Worm (Caenorhabditis elegans) whole organism, mixed stage, embryonic: ENCODE measurements around the gene F01F1.14.
A peak's percentile ranks its signal among the peaks of the same experiment; 100 is the strongest.

Experiments used
- bed-3 ChIP-seq: fragments of 200-800 bp; sonication (Bioruptor generic); optimal IDR thresholded peaks from 3 replicates; lab custom pipeline; 2018; ENCODE audit warnings: mild to moderate bottlenecking, missing genetic modification characterization, moderate library complexity, missing compliant biosample characterization
- ceh-39 ChIP-seq: fragments of 150-350 bp; optimal IDR thresholded peaks from 2 replicates; lab custom pipeline; 2014; ENCODE audit warnings: missing biosample characterization, missing genetic modification characterization
- ceh-43 ChIP-seq: fragments of 200-800 bp; sonication (Bioruptor generic); optimal IDR thresholded peaks from 2 replicates; lab custom pipeline; 2018; ENCODE audit warnings: mild to moderate bottlenecking, missing genetic modification characterization, moderate library complexity, missing compliant biosample characterization
- ceh-83 ChIP-seq: fragments of 200-800 bp; sonication (Bioruptor generic); optimal IDR thresholded peaks from 2 replicates; lab custom pipeline; 2018; ENCODE audit warnings: mild to moderate bottlenecking, missing genetic modification characterization, missing compliant biosample characterization
- ces-1 ChIP-seq: fragments of 150-350 bp; optimal IDR thresholded peaks from 2 replicates; lab custom pipeline; 2014; ENCODE audit warnings: missing biosample characterization, missing genetic modification reagents, missing genetic modification characterization
- drap-1 ChIP-seq: fragments of 200-800 bp; sonication (Bioruptor generic); optimal IDR thresholded peaks from 3 replicates; lab custom pipeline; 2018; ENCODE audit warnings: mild to moderate bottlenecking, missing genetic modification characterization, missing compliant biosample characterization
- elt-1 ChIP-seq: sonication (generic microtip); optimal IDR thresholded peaks from 2 replicates; lab custom pipeline; 2017; ENCODE audit warnings: missing genetic modification characterization, mild to moderate bottlenecking, missing compliant biosample characterization, antibody characterized with exemption, moderate library complexity, borderline replicate concordance; ENCODE audit not compliant: insufficient read depth
- elt-3 ChIP-seq: fragments of 150-350 bp; optimal IDR thresholded peaks from 2 replicates; lab custom pipeline; 2014; ENCODE audit warnings: missing biosample characterization, missing genetic modification characterization
- flh-1 ChIP-seq: fragments of 200-800 bp; sonication (Bioruptor generic); optimal IDR thresholded peaks from 2 replicates; lab custom pipeline; 2018; ENCODE audit warnings: mild to moderate bottlenecking, missing genetic modification characterization, moderate library complexity, missing compliant biosample characterization
- ham-2 ChIP-seq: fragments of 200-800 bp; sonication (Bioruptor generic); optimal IDR thresholded peaks from 2 replicates; lab custom pipeline; 2018; ENCODE audit warnings: mild to moderate bottlenecking, missing genetic modification characterization, missing compliant biosample characterization
- hlh-1 ChIP-seq: fragments of 150-350 bp; optimal IDR thresholded peaks from 2 replicates; lab custom pipeline; 2014; ENCODE audit warnings: missing biosample characterization, missing genetic modification reagents, missing genetic modification characterization
- lin-13 ChIP-seq: fragments of 150-350 bp; optimal IDR thresholded peaks from 2 replicates; lab custom pipeline; 2014; ENCODE audit warnings: missing biosample characterization, missing genetic modification characterization
- lin-32 ChIP-seq: fragments of 200-800 bp; sonication (Bioruptor generic); optimal IDR thresholded peaks from 2 replicates; lab custom pipeline; 2018; ENCODE audit warnings: mild to moderate bottlenecking, missing genetic modification characterization, missing compliant biosample characterization
- lsy-2 ChIP-seq: fragments of 150-350 bp; optimal IDR thresholded peaks from 2 replicates; lab custom pipeline; 2014; ENCODE audit warnings: missing biosample characterization, missing genetic modification characterization
- mab-5 ChIP-seq: fragments of 150-350 bp; optimal IDR thresholded peaks from 2 replicates; lab custom pipeline; 2014; ENCODE audit warnings: missing biosample characterization, missing genetic modification characterization
- mep-1 ChIP-seq: fragments of 150-350 bp; optimal IDR thresholded peaks from 2 replicates; lab custom pipeline; 2017; ENCODE audit warnings: missing biosample characterization, missing genetic modification reagents, missing genetic modification characterization, inconsistent platforms
- nhr-12 ChIP-seq: fragments of 150-350 bp; optimal IDR thresholded peaks from 2 replicates; lab custom pipeline; 2014; ENCODE audit warnings: missing biosample characterization, missing genetic modification characterization
- nhr-2 ChIP-seq: fragments of 150-350 bp; optimal IDR thresholded peaks from 2 replicates; lab custom pipeline; 2014; ENCODE audit warnings: missing biosample characterization, missing genetic modification characterization
- nhr-237 ChIP-seq: fragments of 150-350 bp; optimal IDR thresholded peaks from 2 replicates; lab custom pipeline; 2014; ENCODE audit warnings: missing biosample characterization, missing genetic modification characterization
- nhr-76 ChIP-seq: sonication (generic microtip); optimal IDR thresholded peaks from 2 replicates; lab custom pipeline; 2017; ENCODE audit warnings: missing biosample characterization, missing genetic modification characterization
- pha-4 ChIP-seq: fragments of 150-350 bp; optimal IDR thresholded peaks from 2 replicates; lab custom pipeline; 2018; ENCODE audit warnings: missing biosample characterization, missing genetic modification reagents, missing genetic modification characterization
- sem-2 ChIP-seq: fragments of 200-800 bp; sonication (Bioruptor generic); optimal IDR thresholded peaks from 2 replicates; lab custom pipeline; 2018; ENCODE audit warnings: mild to moderate bottlenecking, missing genetic modification characterization, missing compliant biosample characterization
- sptf-1 ChIP-seq: sonication (generic microtip); optimal IDR thresholded peaks from 2 replicates; lab custom pipeline; 2017; ENCODE audit warnings: mild to moderate bottlenecking, missing genetic modification characterization, moderate library complexity, missing compliant biosample characterization
- tbx-8 ChIP-seq: fragments of 200-800 bp; sonication (Bioruptor generic); optimal IDR thresholded peaks from 2 replicates; lab custom pipeline; 2018; ENCODE audit warnings: mild to moderate bottlenecking, missing genetic modification characterization, moderate library complexity, missing compliant biosample characterization
- unc-120 ChIP-seq: sonication (generic microtip); optimal IDR thresholded peaks from 2 replicates; lab custom pipeline; 2017; ENCODE audit warnings: missing genetic modification characterization, missing compliant biosample characterization; ENCODE audit not compliant: poor library complexity, severe bottlenecking
- unc-39 ChIP-seq: fragments of 150-350 bp; optimal IDR thresholded peaks from 2 replicates; lab custom pipeline; 2014; ENCODE audit warnings: missing biosample characterization, missing genetic modification characterization
- unc-62 ChIP-seq: fragments of 150-350 bp; optimal IDR thresholded peaks from 2 replicates; lab custom pipeline; 2014; ENCODE audit warnings: missing biosample characterization, missing genetic modification reagents, missing genetic modification characterization
- zip-8 ChIP-seq: fragments of 150-350 bp; optimal IDR thresholded peaks from 2 replicates; lab custom pipeline; 2014; ENCODE audit warnings: missing biosample characterization, missing genetic modification characterization
- ztf-11 ChIP-seq: fragments of 150-350 bp; optimal IDR thresholded peaks from 2 replicates; lab custom pipeline; 2014; ENCODE audit warnings: missing biosample characterization, missing genetic modification characterization

The F01F1.14 gene

ce11 chrIII:5871760-5872159 lies 11.0 kb downstream of the F01F1.14 start, which contains the start of the genes F01F1.11 and F01F1.3 (continued):
- no peak for TF ChIP-seq sem-2 (GFP tag; lab: Kevin White, UChicago)

ce11 chrIII:5869429-5869828 lies 13.3 kb downstream of the F01F1.14 start, which contains the start of gene F01F1.15:
Gene F01F1.15 (minus strand): TSS chrIII:5869529.
- TF ChIP-seq lin-13 (tag; lab: Kevin White, UChicago) (no peak), ham-2 (no peak), pha-4 (no peak), unc-39 (tag; lab: Kevin White, UChicago) (no peak), elt-1 (tag; lab: Kevin White, UChicago) (no peak), bed-3 (GFP tag; lab: Kevin White, UChicago) (no peak), zip-8 (tag; lab: Kevin White, UChicago) (no peak), unc-62 (no peak), sptf-1 (tag; lab: Kevin White, UChicago) (no peak), nhr-237 (tag; lab: Kevin White, UChicago) (no peak), tbx-8 (no peak), ces-1 (GFP tag; lab: Kevin White, UChicago) (no peak), ceh-43 (no peak), elt-3 (tag; lab: Kevin White, UChicago) (no peak), drap-1 (GFP tag; lab: Kevin White, UChicago) (no peak), sem-2 (GFP tag; lab: Kevin White, UChicago) (no peak)

- TF ChIP-seq elt-3 (tag; lab: Kevin White, UChicago), result no peak
- TF ChIP-seq lin-32 (GFP tag; lab: Kevin White, UChicago), result no peak
- no peak for TF ChIP-seq lin-13 (tag; lab: Kevin White, UChicago)
- TF ChIP-seq ceh-83 (GFP tag; lab: Kevin White, UChicago), result no peak
- no peak for TF ChIP-seq mab-5
- TF ChIP-seq elt-1 (tag; lab: Kevin White, UChicago), result no peak
Observed at ce11 chrIII:5868401-5868800, 14.3 kb downstream of the F01F1.14 start, which contains the start of gene eng-1. Gene eng-1 (minus strand): TSS chrIII:5868501.

ce11 chrIII:5864270-5864669 lies 18.5 kb downstream of the F01F1.14 start, which contains the start of gene rabn-5:
Gene rabn-5 (plus strand): TSS chrIII:5864553.
- TF ChIP-seq sptf-1 (tag; lab: Kevin White, UChicago) (no peak), ces-1 (GFP tag; lab: Kevin White, UChicago) (peak; percentile 80), unc-62 (no peak), flh-1 (GFP tag; lab: Kevin White, UChicago) (no peak)
- TF ChIP-seq, all 35 proteins: peak for 1

- no peak for TF ChIP-seq ztf-11
- TF ChIP-seq drap-1 (GFP tag; lab: Kevin White, UChicago), result no peak
- no peak for TF ChIP-seq unc-39 (tag; lab: Kevin White, UChicago)
- no peak for TF ChIP-seq ces-1 (GFP tag; lab: Kevin White, UChicago)
Observed at ce11 chrIII:5863774-5864173, 18.9 kb downstream of the F01F1.14 start, which contains the start of gene dnpp-1. Gene dnpp-1 (minus strand): TSS chrIII:5863803.

- TF ChIP-seq nhr-76 (no peak), lin-13 (tag; lab: Kevin White, UChicago) (no peak), ceh-43 (no peak), zip-8 (tag; lab: Kevin White, UChicago) (no peak), bed-3 (GFP tag; lab: Kevin White, UChicago) (no peak), nhr-12 (no peak), drap-1 (GFP tag; lab: Kevin White, UChicago) (no peak)
Observed at ce11 chrIII:5859008-5859407, 23.7 kb downstream of the F01F1.14 start, which contains the start of gene dpf-4. Gene dpf-4 (plus strand): TSS chrIII:5859308.

- TF ChIP-seq bed-3 (GFP tag; lab: Kevin White, UChicago), result no peak
- no peak for TF ChIP-seq nhr-2 (tag; lab: Kevin White, UChicago)
- TF ChIP-seq hlh-1 (tag; lab: Kevin White, UChicago), result peak; percentile 49
- TF ChIP-seq mep-1 (tag; lab: Kevin White, UChicago), result peak; percentile 89
- TF ChIP-seq unc-120, result peak; percentile 80
- TF ChIP-seq ces-1 (GFP tag; lab: Kevin White, UChicago), result peak; percentile 84
- no peak for TF ChIP-seq drap-1 (GFP tag; lab: Kevin White, UChicago)
- peak; percentile 44 for TF ChIP-seq ceh-39 (tag; lab: Kevin White, UChicago)
- peak; percentile 83 for TF ChIP-seq lsy-2 (tag; lab: Kevin White, UChicago)
- TF ChIP-seq lin-13 (tag; lab: Kevin White, UChicago), result peak; percentile 60
- TF ChIP-seq ceh-43, result no peak
- TF ChIP-seq nhr-237 (tag; lab: Kevin White, UChicago), result peak; percentile 75
- TF ChIP-seq pha-4, result peak; percentile 87
Observed at ce11 chrIII:5855637-5856179, 27.0 kb downstream of the F01F1.14 start, which contains the start of the genes cct-6 and alh-9. Gene cct-6 (minus strand): TSS chrIII:5855687. Gene alh-9 (plus strand): TSS chrIII:5856018.
